Worm (Caenorhabditis elegans): ENCODE data around the gene sra-10.
"Not testable (repeated sequence)": the region's sequence is repeated elsewhere in the genome, so short reads cannot be mapped to it uniquely, and the experiment has no call there.

The sra-10 gene

ce11 chrII:10910219-10910618 lies 15.3 kb upstream of the sra-10 start, which contains the start of gene sra-11:
sra-11 (minus strand) TSS chrII:10910319.
- TF ChIP-seq ztf-11 (tag; optimal IDR thresholded peaks at IDR 0.05) = no peak
- TF ChIP-seq sem-4 (tag; optimal IDR thresholded peaks at IDR 0.05) = no peak
- TF ChIP-seq crh-2 (tag; optimal IDR thresholded peaks at IDR 0.05) = no peak
- TF ChIP-seq alr-1 (tag; optimal IDR thresholded peaks at IDR 0.05) = no peak
- TF ChIP-seq ztf-4 (tag; optimal IDR thresholded peaks at IDR 0.05) = no peak
- no peak for TF ChIP-seq aly-2 (tag; optimal IDR thresholded peaks at IDR 0.05)
- TF ChIP-seq nhr-10 (tag; optimal IDR thresholded peaks at IDR 0.05) = no peak

- not testable (repeated sequence) for TF ChIP-seq Y55F3AM.14 (GFP tag; optimal IDR thresholded peaks at IDR 0.05); nhr-12 (tag; optimal IDR thresholded peaks at IDR 0.05); ceh-16 (tag; optimal IDR thresholded peaks at IDR 0.05)
Observed at ce11 chrII:10904379-10904778, 9.5 kb upstream of the sra-10 start, which contains the start of gene sra-12. sra-12 (minus strand) TSS chrII:10904479.

ce11 chrII:10902104-10902503 lies 7.2 kb upstream of the sra-10 start, which contains the start of gene gly-1:
gly-1 (minus strand) TSS chrII:10902204.
- TF ChIP-seq nhr-11 (tag; optimal IDR thresholded peaks at IDR 0.05) (no peak), nhr-6 (tag; optimal IDR thresholded peaks at IDR 0.05) (no peak), Y55F3AM.14 (GFP tag; optimal IDR thresholded peaks at IDR 0.05) (no peak), lin-39 (tag; optimal IDR thresholded peaks at IDR 0.05) (no peak), sma-9 (GFP tag; optimal IDR thresholded peaks at IDR 0.05) (no peak), sma-9 (tag; optimal IDR thresholded peaks at IDR 0.05) (no peak), skn-1 (tag; optimal IDR thresholded peaks at IDR 0.05) (no peak), elt-3 (tag; optimal IDR thresholded peaks at IDR 0.05) (no peak), peb-1 (tag; optimal IDR thresholded peaks at IDR 0.05) (no peak), ZK546.5 (tag; optimal IDR thresholded peaks at IDR 0.05) (no peak), R02D3.7 (tag; optimal IDR thresholded peaks at IDR 0.05) (no peak), lin-11 (tag; optimal IDR thresholded peaks at IDR 0.05) (no peak), alr-1 (tag; optimal IDR thresholded peaks at IDR 0.05) (no peak), gmeb-1 (tag; optimal IDR thresholded peaks at IDR 0.05) (no peak), nhr-12 (tag; optimal IDR thresholded peaks at IDR 0.05) (no peak), nhr-129 (tag; optimal IDR thresholded peaks at IDR 0.05) (no peak), blmp-1 (tag; optimal IDR thresholded peaks at IDR 0.05; ENCODE audit: insufficient read depth) (no peak), C34F6.9 (tag; optimal IDR thresholded peaks at IDR 0.05) (no peak), ztf-1 (GFP tag; conservative IDR thresholded peaks at IDR 0.05) (no peak), dmd-4 (tag; optimal IDR thresholded peaks at IDR 0.05) (no peak), egl-27 (tag; optimal IDR thresholded peaks at IDR 0.05) (no peak)

ce11 chrII:10898998-10899397 lies 4.1 kb upstream of the sra-10 start:
- TF ChIP-seq sem-4 (tag; optimal IDR thresholded peaks at IDR 0.05) = no peak
- TF ChIP-seq unc-39 (tag; optimal IDR thresholded peaks at IDR 0.05) = no peak
- no peak for TF ChIP-seq F13H6.1 (tag; optimal IDR thresholded peaks at IDR 0.05)
- TF ChIP-seq zag-1 (tag; optimal IDR thresholded peaks at IDR 0.05) = no peak
- no peak for TF ChIP-seq nhr-129 (tag; optimal IDR thresholded peaks at IDR 0.05)
- no peak for TF ChIP-seq Y55F3AM.14 (GFP tag; optimal IDR thresholded peaks at IDR 0.05)
- TF ChIP-seq skn-1 (tag; optimal IDR thresholded peaks at IDR 0.05) = no peak
- TF ChIP-seq peb-1 (tag; optimal IDR thresholded peaks at IDR 0.05) = no peak
- TF ChIP-seq egl-27 (tag; optimal IDR thresholded peaks at IDR 0.05) = no peak
- no peak for TF ChIP-seq snpc-4 (tag; optimal IDR thresholded peaks at IDR 0.05)
- no peak for TF ChIP-seq ama-1 (optimal IDR thresholded peaks at IDR 0.05)
- no peak for TF ChIP-seq unc-55 (GFP tag; optimal IDR thresholded peaks at IDR 0.05)

- no peak for TF ChIP-seq lin-11 (tag; optimal IDR thresholded peaks at IDR 0.05)
- TF ChIP-seq nhr-129 (tag; optimal IDR thresholded peaks at IDR 0.05) = no peak
- TF ChIP-seq zag-1 (tag; optimal IDR thresholded peaks at IDR 0.05) = no peak
- TF ChIP-seq unc-39 (tag; optimal IDR thresholded peaks at IDR 0.05) = no peak
- TF ChIP-seq lsy-2 (tag; optimal IDR thresholded peaks at IDR 0.05) = no peak
- TF ChIP-seq lin-39 (tag; optimal IDR thresholded peaks at IDR 0.05) = no peak
- no peak for TF ChIP-seq nhr-77 (tag; optimal IDR thresholded peaks at IDR 0.05)
- TF ChIP-seq snpc-4 (tag; optimal IDR thresholded peaks at IDR 0.05) = no peak
- TF ChIP-seq alr-1 (tag; optimal IDR thresholded peaks at IDR 0.05) = no peak
- TF ChIP-seq mab-5 (tag; optimal IDR thresholded peaks at IDR 0.05) = no peak
- no peak for TF ChIP-seq nhr-237 (tag; optimal IDR thresholded peaks at IDR 0.05)
- no peak for TF ChIP-seq nhr-10 (tag; optimal IDR thresholded peaks at IDR 0.05)
- no peak for TF ChIP-seq Y55F3AM.14 (GFP tag; optimal IDR thresholded peaks at IDR 0.05)
- TF ChIP-seq blmp-1 (tag; optimal IDR thresholded peaks at IDR 0.05; ENCODE audit: insufficient read depth) = no peak
- no peak for TF ChIP-seq aly-2 (tag; optimal IDR thresholded peaks at IDR 0.05)
- TF ChIP-seq peb-1 (tag; optimal IDR thresholded peaks at IDR 0.05) = no peak
- TF ChIP-seq ceh-16 (tag; optimal IDR thresholded peaks at IDR 0.05) = no peak
- TF ChIP-seq R02D3.7 (tag; optimal IDR thresholded peaks at IDR 0.05) = no peak
- TF ChIP-seq egl-27 (tag; optimal IDR thresholded peaks at IDR 0.05) = no peak
Observed at ce11 chrII:10895959-10896358, 1.1 kb upstream of the sra-10 start.
